Worm (Caenorhabditis elegans) whole organism, late embryonic: ENCODE data around the gene ZK971.1.

Source experiments
- K09A11.1 ChIP-seq: sonication (generic microtip); optimal IDR thresholded peaks from 2 replicates; lab custom pipeline; 2017; ENCODE audit warnings: antibody characterized with exemption, mild to moderate bottlenecking, missing genetic modification characterization, missing compliant biosample characterization; ENCODE audit not compliant: insufficient read depth
- Y22D7AL.16 ChIP-seq: sonication (generic microtip); optimal IDR thresholded peaks from 2 replicates; lab custom pipeline; 2016; ENCODE audit warnings: missing genetic modification characterization, missing compliant biosample characterization
- ahr-1 ChIP-seq: sonication (generic microtip); optimal IDR thresholded peaks from 2 replicates; lab custom pipeline; 2016; ENCODE audit warnings: missing genetic modification characterization, missing compliant biosample characterization
- ama-1 ChIP-seq: fragments of 150-350 bp; optimal IDR thresholded peaks from 2 replicates; lab custom pipeline; 2014
- ceh-18 ChIP-seq: sonication (generic microtip); optimal IDR thresholded peaks from 2 replicates; lab custom pipeline; 2016; ENCODE audit warnings: missing genetic modification characterization, missing compliant biosample characterization
- ceh-22 ChIP-seq: sonication (generic microtip); optimal IDR thresholded peaks from 2 replicates; lab custom pipeline; 2017; ENCODE audit warnings: missing biosample characterization, missing genetic modification characterization
- ceh-30 ChIP-seq: fragments of 150-350 bp; optimal IDR thresholded peaks from 2 replicates; lab custom pipeline; 2014; ENCODE audit warnings: missing biosample characterization, missing genetic modification characterization
- ceh-45 ChIP-seq: fragments of 200-800 bp; sonication (Bioruptor generic); IDR thresholded peaks from 2 replicates; pipeline ENCODE4 v1.3.6; 2022; ENCODE audit warnings: missing genetic modification reagents, missing genetic modification characterization, missing compliant biosample characterization
- ceh-6 ChIP-seq: fragments of 200-800 bp; sonication (Bioruptor generic); optimal IDR thresholded peaks from 2 replicates; lab custom pipeline; 2018; ENCODE audit warnings: mild to moderate bottlenecking, missing genetic modification characterization, missing compliant biosample characterization
- ceh-9 ChIP-seq: sonication (generic microtip); optimal IDR thresholded peaks from 2 replicates; lab custom pipeline; 2016; ENCODE audit warnings: mild to moderate bottlenecking, missing genetic modification characterization, inconsistent platforms, missing compliant biosample characterization
- dve-1 ChIP-seq: sonication (generic microtip); optimal IDR thresholded peaks from 2 replicates; lab custom pipeline; 2017; ENCODE audit warnings: antibody characterized with exemption, mild to moderate bottlenecking, missing genetic modification characterization, missing compliant biosample characterization
- elt-2 ChIP-seq: sonication (generic microtip); optimal IDR thresholded peaks from 2 replicates; lab custom pipeline; 2016; ENCODE audit warnings: missing genetic modification reagents, missing genetic modification characterization, missing compliant biosample characterization
- ets-4 ChIP-seq: sonication (generic microtip); optimal IDR thresholded peaks from 2 replicates; lab custom pipeline; 2016; ENCODE audit warnings: missing genetic modification characterization, missing compliant biosample characterization
- eyg-1 ChIP-seq: sonication (generic microtip); optimal IDR thresholded peaks from 2 replicates; lab custom pipeline; 2016; ENCODE audit warnings: missing genotype, missing genetic modification characterization, missing compliant biosample characterization
- fax-1 ChIP-seq: sonication (generic microtip); optimal IDR thresholded peaks from 2 replicates; lab custom pipeline; 2016; ENCODE audit warnings: missing genotype, missing genetic modification characterization, missing compliant biosample characterization
- hlh-13 ChIP-seq: fragments of 200-800 bp; sonication (Bioruptor generic); optimal IDR thresholded peaks from 2 replicates; lab custom pipeline; 2018; ENCODE audit warnings: mild to moderate bottlenecking, missing genetic modification characterization, missing compliant biosample characterization
- hlh-15 ChIP-seq: sonication (generic microtip); optimal IDR thresholded peaks from 2 replicates; lab custom pipeline; 2016; ENCODE audit warnings: missing genetic modification characterization, missing compliant biosample characterization
- hlh-30 ChIP-seq: sonication (generic microtip); optimal IDR thresholded peaks from 2 replicates; lab custom pipeline; 2017; ENCODE audit warnings: antibody characterized with exemption, missing genetic modification characterization, missing compliant biosample characterization; ENCODE audit not compliant: insufficient read depth
- hlh-6 ChIP-seq: sonication (generic microtip); optimal IDR thresholded peaks from 2 replicates; lab custom pipeline; 2016; ENCODE audit warnings: missing genotype, missing genetic modification characterization, missing compliant biosample characterization
- hlh-8 ChIP-seq: sonication (generic microtip); optimal IDR thresholded peaks from 2 replicates; lab custom pipeline; 2016; ENCODE audit warnings: missing genotype, missing genetic modification characterization, missing compliant biosample characterization
- lim-6 ChIP-seq: sonication (generic microtip); optimal IDR thresholded peaks from 2 replicates; lab custom pipeline; 2016; ENCODE audit warnings: missing genetic modification characterization, missing compliant biosample characterization
- lin-11 ChIP-seq: fragments of 200-800 bp; sonication (Bioruptor generic); optimal IDR thresholded peaks from 2 replicates; lab custom pipeline; 2018; ENCODE audit warnings: mild to moderate bottlenecking, missing genetic modification characterization, missing compliant biosample characterization
- mec-3 ChIP-seq: sonication (generic microtip); optimal IDR thresholded peaks from 2 replicates; lab custom pipeline; 2016; ENCODE audit warnings: borderline replicate concordance, missing genetic modification characterization, missing compliant biosample characterization
- nhr-11 ChIP-seq: fragments of 150-350 bp; optimal IDR thresholded peaks from 2 replicates; lab custom pipeline; 2014; ENCODE audit warnings: missing biosample characterization, missing genetic modification characterization
- nhr-232 ChIP-seq: sonication (generic microtip); optimal IDR thresholded peaks from 2 replicates; lab custom pipeline; 2016; ENCODE audit warnings: missing genetic modification characterization, missing compliant biosample characterization
- npax-4 ChIP-seq: sonication (generic microtip); optimal IDR thresholded peaks from 2 replicates; lab custom pipeline; 2016; ENCODE audit warnings: missing genetic modification characterization, missing compliant biosample characterization
- pag-3 ChIP-seq: sonication (generic microtip); optimal IDR thresholded peaks from 2 replicates; lab custom pipeline; 2016; ENCODE audit warnings: missing compliant biosample characterization, missing genetic modification characterization, borderline replicate concordance
- pax-1 ChIP-seq: fragments of 150-350 bp; optimal IDR thresholded peaks from 2 replicates; lab custom pipeline; 2014; ENCODE audit warnings: missing biosample characterization, missing genetic modification characterization
- pha-2 ChIP-seq: sonication (generic microtip); optimal IDR thresholded peaks from 2 replicates; lab custom pipeline; 2017; ENCODE audit warnings: mild to moderate bottlenecking, missing genetic modification characterization, missing compliant biosample characterization
- pha-4 ChIP-seq: fragments of 150-350 bp; optimal IDR thresholded peaks from 2 replicates; lab custom pipeline; 2018; ENCODE audit warnings: missing biosample characterization, missing genetic modification reagents, missing genetic modification characterization
- pqm-1 ChIP-seq: sonication (generic microtip); optimal IDR thresholded peaks from 2 replicates; lab custom pipeline; 2016; ENCODE audit warnings: missing genetic modification characterization, missing compliant biosample characterization
- pros-1 ChIP-seq: fragments of 150-350 bp; optimal IDR thresholded peaks from 2 replicates; lab custom pipeline; 2014; ENCODE audit warnings: missing biosample characterization, missing genetic modification reagents, missing genetic modification characterization
- ref-2 ChIP-seq: sonication (generic microtip); optimal IDR thresholded peaks from 2 replicates; lab custom pipeline; 2016; ENCODE audit warnings: missing genetic modification characterization, missing compliant biosample characterization
- sox-4 ChIP-seq: sonication (generic microtip); optimal IDR thresholded peaks from 2 replicates; lab custom pipeline; 2017; ENCODE audit warnings: mild to moderate bottlenecking, missing genetic modification characterization, inconsistent platforms, missing compliant biosample characterization
- tbx-7 ChIP-seq: sonication (generic microtip); optimal IDR thresholded peaks from 2 replicates; lab custom pipeline; 2016; ENCODE audit warnings: missing genotype, missing genetic modification characterization, missing compliant biosample characterization
- ttx-3 ChIP-seq: sonication (generic microtip); optimal IDR thresholded peaks from 2 replicates; lab custom pipeline; 2016; ENCODE audit warnings: missing genetic modification reagents, missing genetic modification characterization, missing compliant biosample characterization
- unc-3 ChIP-seq, 2 experiments: fragments of 200-800 bp in 1 of 2; sonication (Bioruptor generic) in 1 of 2; sonication (generic microtip) in 1 of 2; conservative IDR thresholded peaks in 1 of 2; optimal IDR thresholded peaks in 1 of 2; 2 replicates each; pipeline versions ENCODE4 v1.3.6 to Lab custom; 2016 to 2022; ENCODE audit warnings: missing compliant biosample characterization in 2 of 2, missing genetic modification characterization in 2 of 2, missing genetic modification reagents in 1 of 2
- unc-42 ChIP-seq: sonication (generic microtip); optimal IDR thresholded peaks from 2 replicates; lab custom pipeline; 2016; ENCODE audit warnings: missing genotype, missing genetic modification characterization, missing compliant biosample characterization
- unc-86 ChIP-seq: sonication (generic microtip); optimal IDR thresholded peaks from 2 replicates; lab custom pipeline; 2016; ENCODE audit warnings: missing genetic modification characterization, missing compliant biosample characterization

ZK971.1 gene

ce11 chrII:10242294-10242693 lies 37.2 kb downstream of the ZK971.1 start, which contains the start of gene mrps-14:
TSS of gene mrps-14 (minus strand) at chrII:10242490.
- TF ChIP-seq pha-4 (tag; lab: Kevin White, UChicago) (no peak), fax-1 (no peak), pax-1 (tag; lab: Kevin White, UChicago) (no peak), pag-3 (tag; lab: Kevin White, UChicago) (no peak), ceh-30 (tag; lab: Kevin White, UChicago) (no peak), ahr-1 (tag; lab: Kevin White, UChicago) (no peak), hlh-8 (tag; lab: Kevin White, UChicago) (no peak), unc-86 (no peak), unc-42 (no peak), dve-1 (tag; lab: Kevin White, UChicago) (no peak), ets-4 (tag; lab: Kevin White, UChicago) (no peak), K09A11.1 (tag; lab: Kevin White, UChicago) (no peak), lin-11 (tag; lab: Kevin White, UChicago) (no peak), npax-4 (tag; lab: Kevin White, UChicago) (no peak), ceh-9 (tag; lab: Kevin White, UChicago) (no peak), Y22D7AL.16 (tag; lab: Kevin White, UChicago) (no peak), hlh-30 (tag; lab: Kevin White, UChicago) (no peak), elt-2 (tag; lab: Kevin White, UChicago) (no peak), ttx-3 (tag; lab: Kevin White, UChicago) (no peak)

ce11 chrII:10239595-10239994 lies 39.9 kb downstream of the ZK971.1 start, which contains the start of gene mec-15:
TSS of gene mec-15 (minus strand) at chrII:10239695.
- no peak for TF ChIP-seq hlh-15 (tag; lab: Kevin White, UChicago)
- TF ChIP-seq hlh-6 (tag; lab: Kevin White, UChicago): no peak
- no peak for TF ChIP-seq ahr-1 (tag; lab: Kevin White, UChicago)
- no peak for TF ChIP-seq pha-2 (tag; lab: Kevin White, UChicago)
- no peak for TF ChIP-seq ceh-45 (GFP tag; lab: Robert Waterston, UW)
- no peak for TF ChIP-seq mec-3 (tag; lab: Kevin White, UChicago)
- no peak for TF ChIP-seq sox-4 (tag; lab: Kevin White, UChicago)
- no peak for TF ChIP-seq unc-86
- no peak for TF ChIP-seq lim-6
- no peak for TF ChIP-seq ceh-6 (GFP tag; lab: Kevin White, UChicago)
- no peak for TF ChIP-seq pqm-1 (tag; lab: Kevin White, UChicago)
- no peak for TF ChIP-seq nhr-232 (tag; lab: Kevin White, UChicago)
- no peak for TF ChIP-seq nhr-11 (tag; lab: Kevin White, UChicago)
- TF ChIP-seq dve-1 (tag; lab: Kevin White, UChicago): no peak
- no peak for TF ChIP-seq ceh-22
- no peak for TF ChIP-seq pros-1 (tag; lab: Kevin White, UChicago)
- TF ChIP-seq, all 69 proteins: peak for 0

- no peak for TF ChIP-seq ahr-1 (tag; lab: Kevin White, UChicago)
- TF ChIP-seq pha-2 (tag; lab: Kevin White, UChicago): no peak
- TF ChIP-seq hlh-8 (tag; lab: Kevin White, UChicago): no peak
- no peak for TF ChIP-seq ama-1
- TF ChIP-seq ref-2 (tag; lab: Kevin White, UChicago): no peak
- no peak for TF ChIP-seq eyg-1 (tag; lab: Kevin White, UChicago)
- TF ChIP-seq hlh-13: no peak
- no peak for TF ChIP-seq ceh-18
These were observed 45.1 kb downstream of the ZK971.1 start, which contains the start of gene ubxn-5 for ce11 chrII:10234398-10234797. TSS of gene ubxn-5 (minus strand) at chrII:10234498.

DNA sequence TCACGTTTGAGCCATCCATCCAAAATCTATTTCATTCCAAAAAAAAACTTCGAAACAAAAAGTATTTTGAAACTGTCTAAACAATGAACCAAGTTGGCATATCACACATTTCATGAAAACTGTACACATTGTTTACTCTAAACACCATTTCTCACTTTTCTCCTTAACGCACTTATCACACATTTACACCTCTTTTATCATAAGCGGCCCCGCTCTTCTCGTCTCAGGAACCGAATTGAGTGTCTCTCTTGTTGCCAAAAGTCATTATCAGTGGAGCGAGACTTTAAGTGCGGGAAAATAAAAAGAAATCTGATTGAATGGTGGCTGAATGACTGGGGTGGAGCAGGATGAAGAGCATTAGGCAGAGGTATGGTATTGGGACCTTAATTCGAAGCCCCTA lies 47.6 kb downstream of the ZK971.1 start:
- peak; percentile 60 for TF ChIP-seq elt-2 (tag; lab: Kevin White, UChicago)
- peak; percentile 42 for TF ChIP-seq pax-1 (tag; lab: Kevin White, UChicago)
- no peak for TF ChIP-seq unc-3 (GFP tag; conservative IDR thresholded peaks at IDR 0.05; lab: Robert Waterston, UW)
- TF ChIP-seq unc-3 (tag; optimal IDR thresholded peaks at IDR 0.05; lab: Kevin White, UChicago): no peak
- TF ChIP-seq tbx-7 (tag; lab: Kevin White, UChicago): no peak
- TF ChIP-seq, all 69 proteins: peak for 2
